Fruit fly (Drosophila melanogaster) whole organism, pupa: ENCODE results near the gene Pvf2.

Experiments used
- CG14655 ChIP-seq: fragments of 200-800 bp; sonication (Bioruptor generic); optimal IDR thresholded peaks from 3 replicates; lab custom pipeline; 2017; ENCODE audit warnings: mild to moderate bottlenecking, missing biosample characterization, missing genetic modification reagents, missing genetic modification characterization
- CG15710 ChIP-seq: fragments of 200-800 bp; sonication (Bioruptor generic); optimal IDR thresholded peaks from 2 replicates; lab custom pipeline; 2018; ENCODE audit warnings: missing biosample characterization, mild to moderate bottlenecking, missing genetic modification characterization, moderate library complexity
- CG17806 ChIP-seq: fragments of 200-800 bp; sonication (Bioruptor generic); optimal IDR thresholded peaks from 2 replicates; lab custom pipeline; 2018; ENCODE audit warnings: missing biosample characterization, mild to moderate bottlenecking, missing genetic modification characterization, moderate library complexity
- CG32121 ChIP-seq: fragments of 200-800 bp; sonication (Bioruptor generic); IDR thresholded peaks from 2 replicates; pipeline ENCODE4 v1.3.6; 2022; ENCODE audit warnings: missing biosample characterization, missing genetic modification characterization
- CG4496 ChIP-seq: fragments of 200-800 bp; sonication (Bioruptor generic); IDR thresholded peaks from 3 replicates; pipeline ENCODE4 v1.3.6; 2022; ENCODE audit warnings: missing biosample characterization, missing genetic modification characterization
- CG8159 ChIP-seq: fragments of 200-800 bp; sonication (Bioruptor generic); optimal IDR thresholded peaks from 3 replicates; lab custom pipeline; 2018; ENCODE audit warnings: missing biosample characterization, mild to moderate bottlenecking, missing genetic modification characterization, moderate library complexity
- CG8301 ChIP-seq: fragments of 200-800 bp; sonication (Bioruptor generic); optimal IDR thresholded peaks from 2 replicates; lab custom pipeline; 2018; ENCODE audit warnings: missing biosample characterization, mild to moderate bottlenecking, missing genetic modification characterization
- D1 ChIP-seq: fragments of 200-800 bp; sonication (Bioruptor generic); optimal IDR thresholded peaks from 2 replicates; lab custom pipeline; 2018; ENCODE audit warnings: missing biosample characterization, mild to moderate bottlenecking, missing genetic modification characterization, moderate library complexity
- EcR ChIP-seq: fragments of 200-800 bp; sonication (Bioruptor generic); optimal IDR thresholded peaks from 3 replicates; lab custom pipeline; 2019; ENCODE audit warnings: missing biosample characterization, missing genetic modification characterization, mild to moderate bottlenecking, moderate library complexity, missing genetic modification reagents
- Snoo ChIP-seq: fragments of 200-800 bp; sonication (Bioruptor generic); optimal IDR thresholded peaks from 3 replicates; lab custom pipeline; 2017; ENCODE audit warnings: missing biosample characterization, mild to moderate bottlenecking, missing genetic modification characterization, inconsistent platforms
- rn ChIP-seq: fragments of 200-800 bp; sonication (Bioruptor generic); IDR thresholded peaks from 2 replicates; pipeline ENCODE4 v1.3.6; 2022; ENCODE audit warnings: missing biosample characterization, missing genetic modification characterization

DNA sequence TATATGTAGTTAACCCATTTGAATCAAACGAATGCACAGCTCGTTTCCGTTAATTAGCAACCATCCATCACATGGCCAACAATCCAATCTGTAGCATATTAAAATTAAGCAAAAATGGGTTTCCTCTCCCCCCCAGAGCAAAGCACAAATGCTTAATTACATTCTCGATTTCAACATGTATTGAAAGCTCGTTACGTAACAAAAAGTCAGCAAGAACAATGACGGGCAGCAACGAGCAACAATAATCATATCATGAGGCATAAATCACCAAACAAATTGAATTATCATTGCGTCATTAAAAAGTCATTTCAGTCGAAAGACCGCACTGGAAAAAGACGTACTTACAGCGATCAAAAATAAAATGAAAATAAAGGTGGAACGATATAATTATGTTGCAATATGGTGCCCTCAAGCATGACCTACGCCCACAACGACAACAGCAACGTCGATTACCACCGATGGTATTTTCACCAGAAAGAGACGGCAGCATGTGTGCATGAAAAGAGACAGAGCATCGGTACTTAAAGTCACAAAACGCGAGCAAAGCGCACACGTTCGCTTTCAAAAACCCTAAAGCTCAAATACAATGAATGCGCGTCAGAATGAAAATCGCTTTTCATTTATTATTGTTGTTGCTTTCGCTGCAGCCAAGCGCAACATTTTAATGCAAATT, 22.0 kb upstream of the Pvf2 start:
- TF ChIP-seq CG4496 (no peak), rn (GFP tag; lab: Robert Waterston, UW) (no peak), EcR (no peak), CG8301 (tag; lab: Kevin White, UChicago) (no peak), CG14655 (GFP tag; lab: Kevin White, UChicago) (no peak), D1 (no peak), CG17806 (tag; lab: Kevin White, UChicago) (no peak), CG8159 (no peak), CG15710 (tag; lab: Kevin White, UChicago) (no peak), Snoo (tag; lab: Kevin White, UChicago) (no peak), CG32121 (GFP tag; lab: Robert Waterston, UW) (no peak)
